Worm (Caenorhabditis elegans): ENCODE data around the gene F26D2.10.

The F26D2.10 gene

ce11 chrV:16377849-16378248, 51.6 kb downstream of the F26D2.10 start, which contains the start of gene F13A7.1:
F13A7.1 (minus strand) TSS chrV:16377949.
- TF ChIP-seq unc-62 (GFP tag; optimal IDR thresholded peaks at IDR 0.05), result no peak

ce11 chrV:16377188-16377587, 52.2 kb downstream of the F26D2.10 start:
- no peak for TF ChIP-seq unc-62 (GFP tag; optimal IDR thresholded peaks at IDR 0.05)

- TF ChIP-seq unc-62 (GFP tag; optimal IDR thresholded peaks at IDR 0.05), result no peak
Measured at ce11 chrV:16376430-16376948, 52.9 kb downstream of the F26D2.10 start.
